Fruit fly (Drosophila melanogaster) whole organism, embryonic: ENCODE data around the gene RpS7.
A peak's percentile ranks its signal among the peaks of the same experiment; 100 is the strongest.

ENCODE experiments used
- Bdp1 ChIP-seq: fragments of 200-800 bp; sonication (Bioruptor generic); optimal IDR thresholded peaks from 3 replicates; lab custom pipeline; 2016; ENCODE audit warnings: missing biosample characterization, missing genetic modification characterization
- Bgb ChIP-seq: fragments of 200-800 bp; sonication (Bioruptor generic); IDR thresholded peaks from 2 replicates; pipeline ENCODE4 v1.3.6; 2022; ENCODE audit warnings: missing biosample characterization, missing genetic modification characterization; ENCODE audit not compliant: partially characterized antibody
- BtbVII ChIP-seq: fragments of 200-800 bp; sonication (Bioruptor generic); optimal IDR thresholded peaks from 3 replicates; lab custom pipeline; 2017; ENCODE audit warnings: missing biosample characterization, mild to moderate bottlenecking, missing genetic modification characterization
- CG11504 ChIP-seq: fragments of 200-800 bp; sonication (Bioruptor generic); optimal IDR thresholded peaks from 3 replicates; lab custom pipeline; 2019; ENCODE audit warnings: missing biosample characterization, mild to moderate bottlenecking, missing genetic modification characterization, moderate library complexity
- CG12071 ChIP-seq: fragments of 200-800 bp; sonication (Bioruptor generic); optimal IDR thresholded peaks from 3 replicates; lab custom pipeline; 2018; ENCODE audit warnings: missing biosample characterization, mild to moderate bottlenecking, missing genetic modification characterization
- CG14050 ChIP-seq: fragments of 200-800 bp; sonication (Bioruptor generic); IDR thresholded peaks from 3 replicates; pipeline ENCODE4 v1.3.6; 2022; ENCODE audit warnings: missing biosample characterization, missing genetic modification characterization
- CG15269 ChIP-seq: fragments of 200-800 bp; sonication (Bioruptor generic); optimal IDR thresholded peaks from 2 replicates; lab custom pipeline; 2018; ENCODE audit warnings: missing biosample characterization, mild to moderate bottlenecking, missing genetic modification characterization, moderate library complexity
- CG1529 ChIP-seq: fragments of 200-800 bp; sonication (Bioruptor generic); optimal IDR thresholded peaks from 3 replicates; lab custom pipeline; 2018; ENCODE audit warnings: missing biosample characterization, missing genetic modification characterization
- CG15479 ChIP-seq: fragments of 200-800 bp; sonication (Bioruptor generic); optimal IDR thresholded peaks from 3 replicates; lab custom pipeline; 2019; ENCODE audit warnings: missing biosample characterization, mild to moderate bottlenecking, missing genetic modification characterization, moderate library complexity
- CG16813 ChIP-seq: fragments of 200-800 bp; sonication (Bioruptor generic); IDR thresholded peaks from 3 replicates; pipeline ENCODE4 v1.3.6; 2022; ENCODE audit warnings: missing biosample characterization, missing genetic modification characterization; ENCODE audit not compliant: partially characterized antibody
- CG17361 ChIP-seq: fragments of 200-800 bp; sonication (Bioruptor generic); IDR thresholded peaks from 3 replicates; pipeline ENCODE4 v1.3.6; 2022; ENCODE audit warnings: missing biosample characterization, missing genetic modification characterization
- CG17912 ChIP-seq: fragments of 200-800 bp; sonication (Bioruptor generic); optimal IDR thresholded peaks from 2 replicates; lab custom pipeline; 2018; ENCODE audit warnings: missing biosample characterization, mild to moderate bottlenecking, missing genetic modification characterization
- CG18599 ChIP-seq: fragments of 200-800 bp; sonication (Bioruptor generic); optimal IDR thresholded peaks from 3 replicates; lab custom pipeline; 2017; ENCODE audit warnings: missing biosample characterization, missing genetic modification characterization, mild to moderate bottlenecking, moderate library complexity, missing genetic modification reagents
- CG4730 ChIP-seq: fragments of 200-800 bp; sonication (Bioruptor generic); IDR thresholded peaks from 2 replicates; pipeline ENCODE4 v1.3.6; 2022; ENCODE audit warnings: missing biosample characterization, missing genetic modification characterization
- CG6654 ChIP-seq: fragments of 200-800 bp; sonication (Bioruptor generic); optimal IDR thresholded peaks from 2 replicates; lab custom pipeline; 2017; ENCODE audit warnings: missing biosample characterization, mild to moderate bottlenecking, missing genetic modification characterization
- CG6791 ChIP-seq: fragments of 200-800 bp; sonication (Bioruptor generic); IDR thresholded peaks from 3 replicates; pipeline ENCODE4 v1.3.6; 2022; ENCODE audit warnings: missing biosample characterization, missing genetic modification characterization; ENCODE audit not compliant: partially characterized antibody
- CG6813 ChIP-seq: fragments of 200-800 bp; sonication (Bioruptor generic); optimal IDR thresholded peaks from 2 replicates; lab custom pipeline; 2017; ENCODE audit warnings: missing biosample characterization, missing genetic modification characterization, mild to moderate bottlenecking, moderate library complexity, missing genetic modification reagents
- CG6854 ChIP-seq: fragments of 200-800 bp; sonication (Bioruptor generic); optimal IDR thresholded peaks from 3 replicates; lab custom pipeline; 2017; ENCODE audit warnings: missing biosample characterization, mild to moderate bottlenecking, missing genetic modification characterization
- CG7357 ChIP-seq: fragments of 200-800 bp; sonication (Bioruptor generic); IDR thresholded peaks from 3 replicates; pipeline ENCODE4 v1.3.6; 2022; ENCODE audit warnings: missing biosample characterization, missing genetic modification characterization
- CG7372 ChIP-seq: fragments of 200-800 bp; sonication (Bioruptor generic); IDR thresholded peaks from 2 replicates; pipeline ENCODE4 v1.3.6; 2022; ENCODE audit warnings: missing biosample characterization, missing genetic modification characterization
- CG7745 ChIP-seq: fragments of 200-800 bp; sonication (Bioruptor generic); optimal IDR thresholded peaks from 2 replicates; lab custom pipeline; 2018; ENCODE audit warnings: missing biosample characterization, mild to moderate bottlenecking, missing genetic modification characterization, moderate library complexity
- CG7786 ChIP-seq: fragments of 200-800 bp; sonication (Bioruptor generic); optimal IDR thresholded peaks from 2 replicates; lab custom pipeline; 2016; ENCODE audit warnings: missing biosample characterization, missing genetic modification characterization
- CG7987 ChIP-seq: fragments of 200-800 bp; sonication (Bioruptor generic); optimal IDR thresholded peaks from 2 replicates; lab custom pipeline; 2018; ENCODE audit warnings: missing biosample characterization, mild to moderate bottlenecking, missing genetic modification characterization, moderate library complexity
- CG8281 ChIP-seq: fragments of 200-800 bp; sonication (Bioruptor generic); optimal IDR thresholded peaks from 2 replicates; lab custom pipeline; 2018; ENCODE audit warnings: missing biosample characterization, mild to moderate bottlenecking, missing genetic modification characterization, moderate library complexity
- CG8359 ChIP-seq: fragments of 200-800 bp; sonication (Bioruptor generic); optimal IDR thresholded peaks from 2 replicates; lab custom pipeline; 2017; ENCODE audit warnings: missing biosample characterization, mild to moderate bottlenecking, missing genetic modification characterization, borderline replicate concordance
- CG9437 ChIP-seq: fragments of 200-800 bp; sonication (Bioruptor generic); optimal IDR thresholded peaks from 2 replicates; lab custom pipeline; 2018; ENCODE audit warnings: missing biosample characterization, mild to moderate bottlenecking, missing genetic modification characterization
- CrebB ChIP-seq: fragments of 200-800 bp; sonication (Bioruptor generic); optimal IDR thresholded peaks from 3 replicates; lab custom pipeline; 2018; ENCODE audit warnings: missing biosample characterization, mild to moderate bottlenecking, missing genetic modification characterization
- Ets65A ChIP-seq: fragments of 200-800 bp; sonication (Bioruptor generic); peaks from one replicate; lab custom pipeline; 2016; ENCODE audit warnings: missing biosample characterization, missing genetic modification characterization
- H15 ChIP-seq: fragments of 200-800 bp; sonication (Bioruptor generic); IDR thresholded peaks from 3 replicates; pipeline ENCODE4 v1.3.6; 2022; ENCODE audit warnings: missing biosample characterization, missing genetic modification characterization
- Hr3 ChIP-seq: fragments of 200-800 bp; sonication (Bioruptor generic); optimal IDR thresholded peaks from 3 replicates; lab custom pipeline; 2016; ENCODE audit warnings: missing biosample characterization, missing genetic modification characterization
- Hr78 ChIP-seq, 2 experiments: fragments of 200-800 bp in 1 of 2; fragments of >200 bp in 1 of 2; sonication (Bioruptor generic) in 1 of 2; optimal IDR thresholded peaks; 2 replicates each; lab custom pipeline; 2017 to 2019; ENCODE audit warnings: missing biosample characterization in 2 of 2, missing genetic modification characterization in 2 of 2, mild to moderate bottlenecking in 1 of 2, moderate library complexity in 1 of 2
- Mes4 ChIP-seq: fragments of 200-800 bp; sonication (Bioruptor generic); optimal IDR thresholded peaks from 2 replicates; lab custom pipeline; 2016; ENCODE audit warnings: missing biosample characterization, missing genetic modification characterization
- NC2α ChIP-seq: fragments of 200-800 bp; sonication (Bioruptor generic); optimal IDR thresholded peaks from 2 replicates; lab custom pipeline; 2016; ENCODE audit warnings: missing biosample characterization, missing genetic modification characterization
- NfI ChIP-seq: fragments of 200-800 bp; sonication (Bioruptor generic); optimal IDR thresholded peaks from 3 replicates; lab custom pipeline; 2018; ENCODE audit warnings: missing biosample characterization, mild to moderate bottlenecking, missing genetic modification characterization, moderate library complexity
- Oli ChIP-seq: fragments of 200-800 bp; sonication (Bioruptor generic); optimal IDR thresholded peaks from 2 replicates; lab custom pipeline; 2018; ENCODE audit warnings: missing biosample characterization, mild to moderate bottlenecking, missing genetic modification characterization, moderate library complexity
- Sox102F ChIP-seq: fragments of 200-800 bp; sonication (Bioruptor generic); optimal IDR thresholded peaks from 2 replicates; lab custom pipeline; 2018; ENCODE audit warnings: missing biosample characterization, mild to moderate bottlenecking, missing genetic modification characterization, moderate library complexity
- Trl ChIP-seq, 3 experiments: fragments of >200 bp in 2 of 3; fragments of 200-800 bp in 1 of 3; sonication (Bioruptor generic) in 1 of 3; optimal IDR thresholded peaks; 2 replicates in 1 of 3; 3 replicates in 2 of 3; lab custom pipeline; 2016 to 2017; ENCODE audit warnings: missing biosample characterization in 1 of 3, missing genetic modification characterization in 1 of 3
- ato ChIP-seq: fragments of 200-800 bp; sonication (Bioruptor generic); IDR thresholded peaks from 2 replicates; pipeline ENCODE4 v1.3.6; 2022; ENCODE audit warnings: missing biosample characterization, missing genetic modification characterization; ENCODE audit not compliant: partially characterized antibody
- dysf ChIP-seq: fragments of 200-800 bp; sonication (Bioruptor generic); IDR thresholded peaks from 3 replicates; pipeline ENCODE4 v1.3.6; 2022; ENCODE audit warnings: missing biosample characterization, missing genetic modification characterization
- hb ChIP-seq: fragments of 200-800 bp; sonication (Bioruptor generic); IDR thresholded peaks from 3 replicates; pipeline ENCODE4 v1.3.6; 2022; ENCODE audit warnings: missing biosample characterization, missing genetic modification characterization; ENCODE audit not compliant: partially characterized antibody
- hbn ChIP-seq: fragments of 200-800 bp; sonication (Bioruptor generic); IDR thresholded peaks from 2 replicates; pipeline ENCODE4 v1.3.6; 2022; ENCODE audit warnings: missing biosample characterization, missing genetic modification characterization; ENCODE audit not compliant: partially characterized antibody
- nerfin-1 ChIP-seq: fragments of 200-800 bp; sonication (Bioruptor generic); optimal IDR thresholded peaks from 3 replicates; lab custom pipeline; 2019; ENCODE audit warnings: missing biosample characterization, mild to moderate bottlenecking, missing genetic modification characterization, moderate library complexity
- odd ChIP-seq: fragments of 200-800 bp; sonication (Bioruptor generic); optimal IDR thresholded peaks from 2 replicates; lab custom pipeline; 2017; ENCODE audit warnings: missing biosample characterization, mild to moderate bottlenecking, missing genetic modification characterization
- org-1 ChIP-seq: fragments of 200-800 bp; sonication (Bioruptor generic); optimal IDR thresholded peaks from 2 replicates; lab custom pipeline; 2017; ENCODE audit warnings: missing biosample characterization, missing genetic modification characterization
- sens ChIP-seq: fragments of 200-800 bp; sonication (Bioruptor generic); peaks from one replicate; lab custom pipeline; 2016; ENCODE audit warnings: missing biosample characterization, missing genetic modification characterization
- sna ChIP-seq: fragments of 200-800 bp; sonication (Bioruptor generic); IDR thresholded peaks from 2 replicates; pipeline ENCODE4 v1.3.6; 2022; ENCODE audit warnings: missing biosample characterization, missing genetic modification characterization; ENCODE audit not compliant: partially characterized antibody
- sob ChIP-seq: fragments of 200-800 bp; sonication (Bioruptor generic); IDR thresholded peaks from 2 replicates; pipeline ENCODE4 v1.3.6; 2022; ENCODE audit warnings: missing biosample characterization, missing genetic modification characterization
- stwl ChIP-seq: fragments of 200-800 bp; sonication (Bioruptor generic); optimal IDR thresholded peaks from 3 replicates; lab custom pipeline; 2018; ENCODE audit warnings: missing biosample characterization, mild to moderate bottlenecking, missing genetic modification characterization, moderate library complexity
- ttk ChIP-seq: fragments of 200-800 bp; sonication (Bioruptor generic); IDR thresholded peaks from 2 replicates; pipeline ENCODE4 v2.1.2; 2022; ENCODE audit warnings: missing biosample characterization, missing genetic modification characterization

The RpS7 gene

dm6 chr3R:30189836-30190235 is 19.0 kb downstream of the RpS7 start (continued):
- TF ChIP-seq Trl (optimal IDR thresholded peaks at IDR 0.05; lab: Kevin White, UChicago) = no peak
- TF ChIP-seq Trl (GFP tag; optimal IDR thresholded peaks at IDR 0.05; lab: Kevin White, UChicago) = peak; percentile 33
- peak; percentile 53 for TF ChIP-seq org-1 (GFP tag; lab: Kevin White, UChicago)
- TF ChIP-seq CG6791 (GFP tag; lab: Robert Waterston, UW) = no peak
- TF ChIP-seq CG6654 (GFP tag; lab: Kevin White, UChicago) = peak; percentile 20
- no peak for TF ChIP-seq hbn
- no peak for TF ChIP-seq CG7786 (GFP tag; lab: Kevin White, UChicago)
- no peak for TF ChIP-seq CG7745 (tag; lab: Kevin White, UChicago)
- peak; percentile 60 for TF ChIP-seq odd (GFP tag; lab: Kevin White, UChicago)
- TF ChIP-seq Bgb (GFP tag; lab: Robert Waterston, UW) = no peak
- TF ChIP-seq H15 (GFP tag; lab: Robert Waterston, UW) = peak; percentile 79; the same call in 2 of the 3 replicates
- TF ChIP-seq CG12071 (GFP tag; lab: Kevin White, UChicago) = peak; percentile 66
- TF ChIP-seq CG14050 = peak; percentile 64
- TF ChIP-seq CG9437 (GFP tag; lab: Kevin White, UChicago) = peak; percentile 56
- TF ChIP-seq CG18599 = peak; percentile 70
- TF ChIP-seq CG11504 (tag; lab: Kevin White, UChicago) = peak; percentile 86
- TF ChIP-seq CG17361 = peak; percentile 77; the same call in 2 of the 3 replicates
- TF ChIP-seq Hr78 (GFP tag; optimal IDR thresholded peaks at IDR 0.05; lab: Kevin White, UChicago) = peak in 1 of 2 experiments; percentile 34
- TF ChIP-seq ttk (GFP tag; lab: Robert Waterston, UW) = peak; percentile 80
- TF ChIP-seq sens = peak; percentile 89
- no peak for TF ChIP-seq sna
- TF ChIP-seq CG16813 (GFP tag; lab: Robert Waterston, UW) = no peak
- peak; percentile 90 for TF ChIP-seq Ets65A
- peak; percentile 43 for TF ChIP-seq Bdp1
- peak; percentile 79 for TF ChIP-seq CG15269 (tag; lab: Kevin White, UChicago)
- peak; percentile 53 for TF ChIP-seq Hr3 (GFP tag; lab: Kevin White, UChicago)
- peak; percentile 15 for TF ChIP-seq CrebB (tag; lab: Kevin White, UChicago)
- peak; percentile 83 for TF ChIP-seq Sox102F (GFP tag; lab: Kevin White, UChicago)
- peak; percentile 78 for TF ChIP-seq CG7372 (GFP tag; lab: Robert Waterston, UW)
- TF ChIP-seq CG17912 (GFP tag; lab: Kevin White, UChicago) = no peak
- no peak for TF ChIP-seq hb (GFP tag; lab: Robert Waterston, UW)
- peak; percentile 29 for TF ChIP-seq CG6854 (GFP tag; lab: Kevin White, UChicago)
- TF ChIP-seq stwl = no peak
- peak; percentile 64; the same call in 2 of the 3 replicates for TF ChIP-seq CG7357 (GFP tag; lab: Robert Waterston, UW)
- TF ChIP-seq CG7987 (GFP tag; lab: Kevin White, UChicago) = no peak
- peak; percentile 57 for TF ChIP-seq CG1529
- TF ChIP-seq ato (GFP tag; lab: Robert Waterston, UW) = no peak
- peak; percentile 44 for TF ChIP-seq BtbVII (GFP tag; lab: Kevin White, UChicago)
- peak; percentile 58 for TF ChIP-seq CG8359 (GFP tag; lab: Kevin White, UChicago)
- TF ChIP-seq NC2α (GFP tag; lab: Kevin White, UChicago) = no peak
- TF ChIP-seq dysf (GFP tag; lab: Robert Waterston, UW) = peak; percentile 88
- peak; percentile 85 for TF ChIP-seq sob (GFP tag; lab: Robert Waterston, UW)
- peak; percentile 58 for TF ChIP-seq nerfin-1 (tag; lab: Kevin White, UChicago)
- peak; percentile 81 for TF ChIP-seq Oli
- peak; percentile 33 for TF ChIP-seq CG8281 (tag; lab: Kevin White, UChicago)
- TF ChIP-seq CG15479 = no peak
- TF ChIP-seq NfI = peak; percentile 73
- peak; percentile 67 for TF ChIP-seq CG4730
- peak; percentile 61 for TF ChIP-seq CG6813
- peak; percentile 44 for TF ChIP-seq Mes4 (GFP tag; lab: Kevin White, UChicago)
